Fruit fly (Drosophila melanogaster): ENCODE data around the gene qtc.

Gene qtc

dm6 chr2L:5092992-5093695, 32.5 kb downstream of the qtc start, which contains the start of gene Pgant5:
Pgant5 (minus strand) TSS chr2L:5093592.
- TF ChIP-seq psq (GFP tag; optimal IDR thresholded peaks at IDR 0.05) (peak; percentile 10), Abd-B (GFP tag; optimal IDR thresholded peaks at IDR 0.05) (peak; percentile 66), Hr83 (GFP tag; optimal IDR thresholded peaks at IDR 0.05; ENCODE audit: poor library complexity, severe bottlenecking) (peak; percentile 67), Vsx2 (GFP tag; optimal IDR thresholded peaks at IDR 0.05; ENCODE audit: partially characterized antibody) (no peak), br (GFP tag; optimal IDR thresholded peaks at IDR 0.05) (peak; percentile 12), brk (GFP tag; optimal IDR thresholded peaks at IDR 0.05) (peak; percentile 8), GATAd (GFP tag; optimal IDR thresholded peaks at IDR 0.05) (no peak), N (GFP tag; optimal IDR thresholded peaks at IDR 0.05) (peak; percentile 89), Hnf4 (GFP tag; optimal IDR thresholded peaks at IDR 0.05) (peak; percentile 71), dsf (GFP tag; optimal IDR thresholded peaks at IDR 0.05; ENCODE audit: borderline replicate concordance) (no peak), CG32264 (GFP tag; optimal IDR thresholded peaks at IDR 0.05) (no peak), foxo (GFP tag; optimal IDR thresholded peaks at IDR 0.05) (peak in 1 of 2 experiments; percentile 20), Dif (GFP tag; optimal IDR thresholded peaks at IDR 0.05; ENCODE audit: partially characterized antibody) (peak; percentile 2), Jra (GFP tag; optimal IDR thresholded peaks at IDR 0.05) (peak; percentile 33), Mio (GFP tag; optimal IDR thresholded peaks at IDR 0.05) (no peak), CG9705 (GFP tag; optimal IDR thresholded peaks at IDR 0.05) (no peak), Hr78 (GFP tag; optimal IDR thresholded peaks at IDR 0.05) (peak; percentile 22), pan (optimal IDR thresholded peaks at IDR 0.05) (no peak), dmrt93B (GFP tag; optimal IDR thresholded peaks at IDR 0.05) (no peak), HLH106 (tag; optimal IDR thresholded peaks at IDR 0.05) (no peak), Sp1 (GFP tag; optimal IDR thresholded peaks at IDR 0.05) (peak; percentile 15), lola (GFP tag; optimal IDR thresholded peaks at IDR 0.05) (no peak), tai (GFP tag; optimal IDR thresholded peaks at IDR 0.05) (no peak), CrebA (GFP tag; optimal IDR thresholded peaks at IDR 0.05; ENCODE audit: borderline replicate concordance) (no peak), OdsH (GFP tag; optimal IDR thresholded peaks at IDR 0.05) (no peak), Rel (GFP tag; optimal IDR thresholded peaks at IDR 0.05) (no peak), Rel (tag; optimal IDR thresholded peaks at IDR 0.05) (peak; percentile 34), fru (GFP tag; optimal IDR thresholded peaks at IDR 0.05) (peak; percentile 60), sage (GFP tag; optimal IDR thresholded peaks at IDR 0.05) (no peak), Myc (optimal IDR thresholded peaks at IDR 0.05) (no peak), h (GFP tag; optimal IDR thresholded peaks at IDR 0.05) (peak; percentile 60), dl (GFP tag; optimal IDR thresholded peaks at IDR 0.05; ENCODE audit: insufficient read depth in 1 of 2, partially characterized antibody in 2 of 2) (no peak), Dfd (GFP tag; optimal IDR thresholded peaks at IDR 0.05) (no peak), rgr (GFP tag; optimal IDR thresholded peaks at IDR 0.05) (peak; percentile 2), sv (GFP tag; optimal IDR thresholded peaks at IDR 0.05) (no peak), woc (GFP tag; optimal IDR thresholded peaks at IDR 0.05) (no peak), jim (GFP tag; optimal IDR thresholded peaks at IDR 0.05) (peak; percentile 67), ey (GFP tag; optimal IDR thresholded peaks at IDR 0.05) (no peak), usp (GFP tag; optimal IDR thresholded peaks at IDR 0.05) (no peak)

- TF ChIP-seq lola (GFP tag; optimal IDR thresholded peaks at IDR 0.05) (no peak), Hr83 (GFP tag; optimal IDR thresholded peaks at IDR 0.05; ENCODE audit: poor library complexity, severe bottlenecking) (peak; percentile 16)
These were observed 33.2 kb downstream of the qtc start, which contains the start of gene CG5828 for dm6 chr2L:5093772-5094350. CG5828 (plus strand) TSS chr2L:5093976.

Data from whole organism, wandering third instar larva.